Fruit fly (Drosophila melanogaster) whole organism: ENCODE results near the gene M1BP.

ENCODE experiments used
- CG8478 ChIP-seq: fragments of >200 bp; optimal IDR thresholded peaks from 2 replicates; lab custom pipeline; 2018; ENCODE audit warnings: inconsistent platforms
- Dll ChIP-seq: fragments of >200 bp; optimal IDR thresholded peaks from 2 replicates; lab custom pipeline; 2017
- EcR ChIP-seq, 2 experiments: fragments of >200 bp; optimal IDR thresholded peaks; 2 replicates each; lab custom pipeline; 2017; ENCODE audit warnings: missing biosample characterization in 2 of 2, missing genetic modification characterization in 2 of 2, missing genetic modification reagents in 2 of 2
- pan ChIP-seq: fragments of >200 bp; optimal IDR thresholded peaks from 2 replicates; lab custom pipeline; 2017
- psq ChIP-seq: fragments of >200 bp; optimal IDR thresholded peaks from 2 replicates; lab custom pipeline; 2017
- usp ChIP-seq: fragments of >200 bp; optimal IDR thresholded peaks from 2 replicates; lab custom pipeline; 2017; ENCODE audit warnings: missing biosample characterization, missing genetic modification characterization, mixed read lengths

Gene M1BP

dm6 chr3R:8700660-8701059 is 30.8 kb downstream of the M1BP start:
- no peak for TF ChIP-seq psq (lab: Kevin White, UChicago)
- TF ChIP-seq pan (lab: Kevin White, UChicago) = no peak
- TF ChIP-seq CG8478 (lab: Kevin White, UChicago) = no peak
- no peak for TF ChIP-seq Dll
- no peak for TF ChIP-seq usp (GFP tag; lab: Kevin White, UChicago)
- no peak for TF ChIP-seq EcR (GFP tag; optimal IDR thresholded peaks at IDR 0.05; lab: Kevin White, UChicago)

- TF ChIP-seq pan (lab: Kevin White, UChicago) (no peak), psq (lab: Kevin White, UChicago) (no peak), CG8478 (lab: Kevin White, UChicago) (no peak), usp (GFP tag; lab: Kevin White, UChicago) (no peak), EcR (GFP tag; optimal IDR thresholded peaks at IDR 0.05; lab: Kevin White, UChicago) (no peak), Dll (no peak)
These were observed 32.3 kb downstream of the M1BP start for dm6 chr3R:8699230-8699629.

dm6 chr3R:8697772-8698259 is 33.7 kb downstream of the M1BP start, which contains the start of gene hb:
Gene hb, minus strand, starts transcription at chr3R:8697822.
- no peak for TF ChIP-seq pan (lab: Kevin White, UChicago)
- TF ChIP-seq usp (GFP tag; lab: Kevin White, UChicago) = no peak
- no peak for TF ChIP-seq Dll
- no peak for TF ChIP-seq psq (lab: Kevin White, UChicago)
- no peak for TF ChIP-seq CG8478 (lab: Kevin White, UChicago)
- no peak for TF ChIP-seq EcR (GFP tag; optimal IDR thresholded peaks at IDR 0.05; lab: Kevin White, UChicago)

- TF ChIP-seq EcR (GFP tag; optimal IDR thresholded peaks at IDR 0.05; lab: Kevin White, UChicago) (no peak), usp (GFP tag; lab: Kevin White, UChicago) (no peak), Dll (no peak), pan (lab: Kevin White, UChicago) (no peak), psq (lab: Kevin White, UChicago) (no peak), CG8478 (lab: Kevin White, UChicago) (no peak)
These were observed 37.2 kb downstream of the M1BP start for dm6 chr3R:8694110-8694826.

dm6 chr3R:8686446-8686845 is 45.1 kb downstream of the M1BP start:
- no peak for TF ChIP-seq usp (GFP tag; lab: Kevin White, UChicago)

dm6 chr3R:8684328-8685177 is 46.9 kb downstream of the M1BP start, which contains the start of gene CG44227:
Gene CG44227, minus strand, starts transcription at chr3R:8685176.
- no peak for TF ChIP-seq CG8478 (lab: Kevin White, UChicago)
- no peak for TF ChIP-seq pan (lab: Kevin White, UChicago)
- TF ChIP-seq usp (GFP tag; lab: Kevin White, UChicago) = no peak
- TF ChIP-seq EcR (GFP tag; optimal IDR thresholded peaks at IDR 0.05; lab: Kevin White, UChicago) = no peak
- no peak for TF ChIP-seq Dll
- TF ChIP-seq psq (lab: Kevin White, UChicago) = no peak

- TF ChIP-seq psq (lab: Kevin White, UChicago) (no peak), usp (GFP tag; lab: Kevin White, UChicago) (no peak), EcR (GFP tag; optimal IDR thresholded peaks at IDR 0.05; lab: Kevin White, UChicago) (no peak), CG8478 (lab: Kevin White, UChicago) (no peak), pan (lab: Kevin White, UChicago) (no peak), Dll (no peak)
These were observed 48.2 kb downstream of the M1BP start for dm6 chr3R:8683280-8683679.

- TF ChIP-seq EcR (GFP tag; optimal IDR thresholded peaks at IDR 0.05; lab: Kevin White, UChicago) (no peak), CG8478 (lab: Kevin White, UChicago) (no peak), psq (lab: Kevin White, UChicago) (no peak), Dll (no peak), pan (lab: Kevin White, UChicago) (no peak), usp (GFP tag; lab: Kevin White, UChicago) (no peak)
These were observed 50.9 kb downstream of the M1BP start for dm6 chr3R:8680611-8681010.

- TF ChIP-seq CG8478 (lab: Kevin White, UChicago) (no peak), usp (GFP tag; lab: Kevin White, UChicago) (no peak), pan (lab: Kevin White, UChicago) (no peak), Dll (no peak), psq (lab: Kevin White, UChicago) (no peak), EcR (GFP tag; optimal IDR thresholded peaks at IDR 0.05; lab: Kevin White, UChicago) (no peak)
These were observed 51.6 kb downstream of the M1BP start, which contains the start of gene CG33325 for dm6 chr3R:8679934-8680333. Gene CG33325, minus strand, starts transcription at chr3R:8680034.
